Worm (Caenorhabditis elegans): ENCODE results near the gene B0336.7.

The B0336.7 gene

ce11 chrIII:5653692-5654105 lies 43.5 kb downstream of the B0336.7 start (continued):
- TF ChIP-seq duxl-1 (tag; optimal IDR thresholded peaks at IDR 0.05; ENCODE audit: poor library complexity) (peak; percentile 74), daf-16 (GFP tag; optimal IDR thresholded peaks at IDR 0.05) (peak in 1 of 2 experiments; percentile 5), daf-16 (tag; optimal IDR thresholded peaks at IDR 0.05) (peak; percentile 63), ces-1 (GFP tag; optimal IDR thresholded peaks at IDR 0.05) (no peak), php-3 (GFP tag; IDR thresholded peaks at IDR 0.05) (peak; percentile 67), zip-2 (tag; optimal IDR thresholded peaks at IDR 0.05) (peak; percentile 9), unc-39 (tag; optimal IDR thresholded peaks at IDR 0.05) (no peak), ama-1 (optimal IDR thresholded peaks at IDR 0.05) (peak; percentile 88), dpl-1 (GFP tag; optimal IDR thresholded peaks at IDR 0.05) (peak; percentile 21), pqm-1 (tag; optimal IDR thresholded peaks at IDR 0.05) (peak; percentile 46), T26A8.4 (GFP tag; IDR thresholded peaks at IDR 0.05) (peak; percentile 72), lin-38 (GFP tag; IDR thresholded peaks at IDR 0.05) (peak; percentile 88), tag-97 (GFP tag; IDR thresholded peaks at IDR 0.05) (no peak), hlh-30 (tag; optimal IDR thresholded peaks at IDR 0.05; ENCODE audit: insufficient read depth) (peak; percentile 27), set-16 (GFP tag; IDR thresholded peaks at IDR 0.05) (peak; percentile 20; the same call in 1 of the 2 replicates), ceh-20 (GFP tag; IDR thresholded peaks at IDR 0.05) (no peak), snpc-4 (tag; optimal IDR thresholded peaks at IDR 0.05) (peak; percentile 84), mep-1 (tag; optimal IDR thresholded peaks at IDR 0.05) (peak; percentile 57), mxl-2 (GFP tag; conservative IDR thresholded peaks at IDR 0.05) (no peak), unc-130 (GFP tag; optimal IDR thresholded peaks at IDR 0.05) (peak; percentile 64), mes-2 (tag; optimal IDR thresholded peaks at IDR 0.05; ENCODE audit: poor library complexity, severe bottlenecking) (peak; percentile 76), F10B5.3 (tag; optimal IDR thresholded peaks at IDR 0.05) (peak; percentile 41), arid-1 (GFP tag; conservative IDR thresholded peaks at IDR 0.05) (peak; percentile 33; the same call in 1 of the 2 replicates), Y48G9A.11 (GFP tag; IDR thresholded peaks at IDR 0.05) (peak; percentile 57), vab-7 (GFP tag; IDR thresholded peaks at IDR 0.05) (peak; percentile 50; the same call in 1 of the 2 replicates)

All from whole organism, L4 larva.